Fruit fly (Drosophila melanogaster) whole organism, prepupa: ENCODE measurements around the gene CG4653.

Experiments used
- Blimp-1 ChIP-seq: fragments of 200-800 bp; sonication (Bioruptor generic); optimal IDR thresholded peaks from 3 replicates; lab custom pipeline; 2017; ENCODE audit warnings: missing biosample characterization, missing genetic modification characterization, mild to moderate bottlenecking, moderate library complexity, missing genetic modification reagents
- CG34406 ChIP-seq: fragments of 200-800 bp; sonication (Bioruptor generic); optimal IDR thresholded peaks from 3 replicates; lab custom pipeline; 2016; ENCODE audit warnings: missing biosample characterization, missing genetic modification characterization
- CG6276 ChIP-seq: fragments of 200-800 bp; sonication (Bioruptor generic); optimal IDR thresholded peaks from 2 replicates; lab custom pipeline; 2017; ENCODE audit warnings: missing biosample characterization, mild to moderate bottlenecking, missing genetic modification characterization
- Hr4 ChIP-seq: fragments of 200-800 bp; sonication (Bioruptor generic); optimal IDR thresholded peaks from 3 replicates; lab custom pipeline; 2016; ENCODE audit warnings: missing biosample characterization, missing genetic modification characterization
- Lpt ChIP-seq: fragments of 200-800 bp; sonication (Bioruptor generic); optimal IDR thresholded peaks from 3 replicates; lab custom pipeline; 2016; ENCODE audit warnings: missing biosample characterization, missing genetic modification characterization
- OdsH ChIP-seq: fragments of 200-800 bp; sonication (Bioruptor generic); optimal IDR thresholded peaks from 3 replicates; lab custom pipeline; 2016; ENCODE audit warnings: missing biosample characterization, missing genetic modification characterization
- cyc ChIP-seq: fragments of 200-800 bp; sonication (Bioruptor generic); optimal IDR thresholded peaks from 3 replicates; lab custom pipeline; 2016; ENCODE audit warnings: missing biosample characterization, missing genetic modification characterization
- eg ChIP-seq: fragments of 200-800 bp; sonication (Bioruptor generic); IDR thresholded peaks from 3 replicates; pipeline ENCODE4 v1.3.6; 2022; ENCODE audit warnings: missing biosample characterization, missing genetic modification characterization
- fd85E ChIP-seq: fragments of 200-800 bp; sonication (Bioruptor generic); optimal IDR thresholded peaks from 3 replicates; lab custom pipeline; 2016; ENCODE audit warnings: missing biosample characterization, missing genetic modification characterization
- pdm3 ChIP-seq: fragments of 200-800 bp; sonication (Bioruptor generic); optimal IDR thresholded peaks from 3 replicates; lab custom pipeline; 2016; ENCODE audit warnings: missing biosample characterization, missing genetic modification characterization
- vri ChIP-seq: fragments of 200-800 bp; sonication (Bioruptor generic); optimal IDR thresholded peaks from 3 replicates; lab custom pipeline; 2016; ENCODE audit warnings: missing biosample characterization, mild to moderate bottlenecking, missing genetic modification characterization

DNA sequence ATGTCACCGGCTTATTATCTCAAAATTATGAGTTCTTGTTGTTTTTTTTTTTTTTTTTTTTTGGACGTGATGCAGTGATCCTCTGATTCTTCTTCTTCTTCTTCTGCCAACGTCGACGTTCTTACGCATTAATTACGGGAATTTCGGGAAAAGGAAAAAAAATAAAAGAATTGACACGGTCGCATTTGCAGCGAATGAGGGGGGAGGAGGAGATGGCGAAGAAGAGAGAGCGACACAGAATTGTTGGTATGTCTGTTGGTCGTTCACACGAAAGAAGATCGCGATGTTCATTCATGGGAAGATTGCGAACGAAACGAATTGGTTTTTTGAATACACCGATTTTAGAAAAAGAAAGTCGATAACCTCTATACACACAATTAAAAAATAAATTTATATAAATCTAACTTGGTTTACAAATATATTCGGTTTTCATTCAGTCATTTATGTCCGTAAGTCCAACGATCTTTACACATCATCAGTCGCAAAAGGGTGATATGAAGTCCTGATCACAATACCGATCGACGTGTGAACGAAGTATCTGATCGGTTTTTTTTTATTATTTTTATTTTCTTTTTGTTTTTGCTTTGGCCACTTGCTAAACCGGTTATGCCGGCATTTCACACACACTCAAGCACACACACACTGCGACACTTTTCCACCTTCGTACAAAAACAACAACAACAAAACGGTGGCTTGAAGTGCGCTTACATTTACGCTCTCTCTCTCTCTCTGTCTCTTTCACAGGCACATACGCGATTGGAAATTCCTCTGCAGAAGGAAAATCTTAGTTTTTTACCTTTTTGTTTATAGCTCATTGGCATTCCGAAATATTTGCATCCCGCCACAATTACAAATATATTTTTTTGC is 47.1 kb downstream of the CG4653 start:
- peak; percentile 91 for TF ChIP-seq Lpt (GFP tag; lab: Kevin White, UChicago)
- TF ChIP-seq fd85E (GFP tag; lab: Kevin White, UChicago), result peak; percentile 62
- peak; percentile 88 for TF ChIP-seq CG34406 (GFP tag; lab: Kevin White, UChicago)
- TF ChIP-seq eg (GFP tag; lab: Robert Waterston, UW), result peak; percentile 88
- peak; percentile 93 for TF ChIP-seq CG6276 (GFP tag; lab: Kevin White, UChicago)
- peak; percentile 78 for TF ChIP-seq Blimp-1
- peak; percentile 80 for TF ChIP-seq Hr4 (GFP tag; lab: Kevin White, UChicago)
- peak; percentile 66 for TF ChIP-seq cyc (GFP tag; lab: Kevin White, UChicago)
- peak; percentile 82 for TF ChIP-seq pdm3
- peak; percentile 84 for TF ChIP-seq OdsH
- peak; percentile 64 for TF ChIP-seq vri (GFP tag; lab: Kevin White, UChicago)
